Fruit fly (Drosophila melanogaster): Measurements from ENCODE around the gene daed.

DNA sequence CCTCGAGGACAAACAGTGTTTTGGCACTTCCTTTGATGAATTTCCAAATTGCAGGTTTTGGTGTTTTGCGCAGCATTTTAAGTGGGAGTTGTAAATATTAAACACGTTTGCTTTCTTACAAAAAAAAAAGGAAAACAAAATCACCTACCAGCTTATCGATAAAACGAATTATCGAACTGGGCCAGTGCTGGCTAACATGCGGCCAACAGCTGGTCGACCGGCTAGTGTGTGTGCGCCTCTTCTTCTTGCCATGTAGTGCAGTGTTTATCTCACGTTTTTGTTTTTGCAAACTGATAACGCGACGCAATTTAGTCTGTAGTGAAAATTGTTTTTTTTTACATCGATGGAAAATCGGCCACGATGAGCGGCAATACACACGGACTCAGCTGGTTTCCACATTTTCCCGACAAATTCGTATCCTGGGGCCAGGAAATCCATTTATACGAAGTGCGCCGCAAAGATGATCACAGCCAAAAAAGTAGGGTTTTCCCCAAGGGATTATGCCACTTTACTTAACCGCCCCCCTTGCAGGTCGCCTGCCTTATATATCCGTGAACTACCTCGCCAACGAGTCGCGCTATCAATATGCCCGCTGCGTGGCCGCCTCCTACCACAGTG lies 1.1 kb upstream of the daed start, which contains the start of the genes CG15386, CG42371 and mio:
- TF ChIP-seq vri (GFP tag; optimal IDR thresholded peaks at IDR 0.05) (no peak), CG8319 (GFP tag; optimal IDR thresholded peaks at IDR 0.05) (no peak), svp (GFP tag) (no peak), acj6 (GFP tag; optimal IDR thresholded peaks at IDR 0.05) (no peak), CG34406 (GFP tag; optimal IDR thresholded peaks at IDR 0.05) (no peak), CG10631 (GFP tag; optimal IDR thresholded peaks at IDR 0.05) (no peak), CG31627 (GFP tag; optimal IDR thresholded peaks at IDR 0.05) (no peak), Smox (GFP tag; optimal IDR thresholded peaks at IDR 0.05) (no peak), salr (GFP tag; optimal IDR thresholded peaks at IDR 0.05) (no peak), CG16779 (tag; optimal IDR thresholded peaks at IDR 0.05) (no peak)
